Worm (Caenorhabditis elegans) whole organism, L4/young adult: ENCODE results near the gene lpr-6.

Source experiments
- W03F9.2 ChIP-seq: fragments of 150-350 bp; optimal IDR thresholded peaks from 2 replicates; lab custom pipeline; 2014; ENCODE audit warnings: missing biosample characterization, missing genetic modification characterization
- dao-5 ChIP-seq: sonication (generic microtip); optimal IDR thresholded peaks from 2 replicates; lab custom pipeline; 2016; ENCODE audit warnings: missing genotype, missing genetic modification characterization, moderate library complexity, missing compliant biosample characterization
- him-1 ChIP-seq: sonication (generic microtip); optimal IDR thresholded peaks from 2 replicates; lab custom pipeline; 2016; ENCODE audit warnings: missing genotype, missing genetic modification reagents, missing genetic modification characterization, missing compliant biosample characterization

DNA sequence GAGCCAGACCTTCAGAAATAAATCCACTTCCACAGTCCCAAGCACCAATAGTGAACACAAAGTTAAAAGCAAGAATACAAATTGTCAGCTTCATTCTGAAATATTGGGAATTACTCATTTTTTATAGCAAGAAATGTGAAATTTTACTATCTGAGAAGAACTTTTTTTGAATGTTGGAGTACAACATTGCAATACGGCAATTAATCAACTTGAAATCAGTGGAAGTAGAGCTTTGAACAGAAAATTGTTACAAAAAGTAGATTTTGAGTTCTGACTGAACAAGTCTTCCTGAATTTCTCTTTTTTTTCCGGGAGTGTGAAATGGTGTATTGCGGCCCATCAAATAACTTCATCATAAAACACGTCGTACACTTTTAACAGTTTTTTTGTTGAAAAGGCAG lies 18.4 kb downstream of the lpr-6 start, which contains the start of gene W04G3.10:
- no peak for TF ChIP-seq W03F9.2 (tag; lab: Kevin White, UChicago)
- TF ChIP-seq him-1 (tag; lab: Kevin White, UChicago): no peak
- no peak for TF ChIP-seq dao-5 (tag; lab: Kevin White, UChicago)
